Fruit fly (Drosophila melanogaster) whole organism, embryonic: ENCODE measurements around the gene CG7916.

ENCODE experiments used
- ATbp ChIP-seq: fragments of 200-800 bp; sonication (Bioruptor generic); optimal IDR thresholded peaks from 2 replicates; lab custom pipeline; 2017; ENCODE audit warnings: missing biosample characterization, mild to moderate bottlenecking, missing genetic modification characterization, missing genetic modification reagents
- BEAF-32 ChIP-seq: fragments of 200-800 bp; sonication (Bioruptor generic); optimal IDR thresholded peaks from 3 replicates; lab custom pipeline; 2017; ENCODE audit warnings: missing biosample characterization, missing genetic modification characterization, mild to moderate bottlenecking, moderate library complexity, missing genetic modification reagents
- BtbVII ChIP-seq: fragments of 200-800 bp; sonication (Bioruptor generic); optimal IDR thresholded peaks from 3 replicates; lab custom pipeline; 2017; ENCODE audit warnings: missing biosample characterization, mild to moderate bottlenecking, missing genetic modification characterization
- C15 ChIP-seq: fragments of 200-800 bp; sonication (Bioruptor generic); IDR thresholded peaks from 3 replicates; pipeline ENCODE4 v1.3.6; 2022; ENCODE audit warnings: missing biosample characterization, missing genetic modification characterization
- CG10959 ChIP-seq: fragments of 200-800 bp; sonication (Bioruptor generic); IDR thresholded peaks from 2 replicates; pipeline ENCODE4 v1.3.6; 2022; ENCODE audit warnings: missing biosample characterization, missing genetic modification characterization
- CG10979 ChIP-seq: fragments of 200-800 bp; sonication (Bioruptor generic); optimal IDR thresholded peaks from 2 replicates; lab custom pipeline; 2018; ENCODE audit warnings: missing biosample characterization, mild to moderate bottlenecking, missing genetic modification characterization, moderate library complexity
- CG11085 ChIP-seq: fragments of 200-800 bp; sonication (Bioruptor generic); IDR thresholded peaks from 2 replicates; pipeline ENCODE4 v1.3.6; 2022; ENCODE audit warnings: missing biosample characterization, missing genetic modification characterization
- CG11723 ChIP-seq: fragments of 200-800 bp; sonication (Bioruptor generic); optimal IDR thresholded peaks from 2 replicates; lab custom pipeline; 2017; ENCODE audit warnings: missing biosample characterization, mild to moderate bottlenecking, missing genetic modification characterization
- CG12071 ChIP-seq: fragments of 200-800 bp; sonication (Bioruptor generic); optimal IDR thresholded peaks from 3 replicates; lab custom pipeline; 2018; ENCODE audit warnings: missing biosample characterization, mild to moderate bottlenecking, missing genetic modification characterization
- CG1233 ChIP-seq: fragments of 200-800 bp; sonication (Bioruptor generic); optimal IDR thresholded peaks from 4 replicates; lab custom pipeline; 2018; ENCODE audit warnings: missing biosample characterization, mild to moderate bottlenecking, missing genetic modification characterization
- CG12391 ChIP-seq: fragments of 200-800 bp; sonication (Bioruptor generic); optimal IDR thresholded peaks from 3 replicates; lab custom pipeline; 2018; ENCODE audit warnings: missing biosample characterization, mild to moderate bottlenecking, missing genetic modification characterization, moderate library complexity
- CG12942 ChIP-seq: fragments of 200-800 bp; sonication (Bioruptor generic); optimal IDR thresholded peaks from 3 replicates; lab custom pipeline; 2016; ENCODE audit warnings: missing biosample characterization, missing genetic modification characterization
- CG17328 ChIP-seq: fragments of 200-800 bp; sonication (Bioruptor generic); IDR thresholded peaks from 2 replicates; pipeline ENCODE4 v1.3.6; 2022; ENCODE audit warnings: missing biosample characterization, missing genetic modification characterization
- CG17385 ChIP-seq: fragments of 200-800 bp; sonication (Bioruptor generic); optimal IDR thresholded peaks from 3 replicates; lab custom pipeline; 2018; ENCODE audit warnings: missing biosample characterization, mild to moderate bottlenecking, missing genetic modification characterization
- CG30020 ChIP-seq: fragments of 200-800 bp; optimal IDR thresholded peaks from 2 replicates; lab custom pipeline; 2019; ENCODE audit warnings: missing biosample characterization, mild to moderate bottlenecking, missing genetic modification characterization, moderate library complexity
- CG31224 ChIP-seq: fragments of 200-800 bp; sonication (Bioruptor generic); IDR thresholded peaks from 2 replicates; pipeline ENCODE4 v1.3.6; 2022; ENCODE audit warnings: missing biosample characterization, missing genetic modification characterization
- CG32767 ChIP-seq: fragments of 200-800 bp; sonication (Bioruptor generic); IDR thresholded peaks from 2 replicates; pipeline ENCODE4 v1.3.6; 2022; ENCODE audit warnings: missing biosample characterization, missing genetic modification characterization
- CG3407 ChIP-seq: fragments of 200-800 bp; sonication (Bioruptor generic); optimal IDR thresholded peaks from 2 replicates; lab custom pipeline; 2018; ENCODE audit warnings: missing biosample characterization, mild to moderate bottlenecking, missing genetic modification characterization
- CG4854 ChIP-seq: fragments of 200-800 bp; sonication (Bioruptor generic); optimal IDR thresholded peaks from 2 replicates; lab custom pipeline; 2016; ENCODE audit warnings: missing biosample characterization, missing genetic modification characterization, inconsistent platforms
- CG6654 ChIP-seq: fragments of 200-800 bp; sonication (Bioruptor generic); optimal IDR thresholded peaks from 2 replicates; lab custom pipeline; 2017; ENCODE audit warnings: missing biosample characterization, mild to moderate bottlenecking, missing genetic modification characterization
- CG8944 ChIP-seq: fragments of 200-800 bp; sonication (Bioruptor generic); optimal IDR thresholded peaks from 3 replicates; lab custom pipeline; 2016; ENCODE audit warnings: missing biosample characterization, missing genetic modification characterization
- CG9727 ChIP-seq: fragments of 200-800 bp; sonication (Bioruptor generic); optimal IDR thresholded peaks from 3 replicates; lab custom pipeline; 2017; ENCODE audit warnings: missing biosample characterization, mild to moderate bottlenecking, missing genetic modification characterization
- CkIIα-i1 ChIP-seq: fragments of 200-800 bp; sonication (Bioruptor generic); IDR thresholded peaks from 2 replicates; pipeline ENCODE4 v1.3.6; 2022; ENCODE audit warnings: missing biosample characterization, missing genetic modification characterization
- Dip3 ChIP-seq: fragments of 200-800 bp; sonication (Bioruptor generic); optimal IDR thresholded peaks from 3 replicates; lab custom pipeline; 2016; ENCODE audit warnings: missing biosample characterization, missing genetic modification characterization
- Fer2 ChIP-seq: fragments of 200-800 bp; sonication (Bioruptor generic); optimal IDR thresholded peaks from 2 replicates; lab custom pipeline; 2018; ENCODE audit warnings: missing biosample characterization, mild to moderate bottlenecking, missing genetic modification characterization, moderate library complexity
- Med ChIP-seq: fragments of 200-800 bp; sonication (Bioruptor generic); peaks from one replicate; lab custom pipeline; 2016; ENCODE audit warnings: missing biosample characterization, missing genetic modification characterization, mild to moderate bottlenecking, inconsistent platforms, moderate library complexity
- NC2β ChIP-seq: fragments of 200-800 bp; sonication (Bioruptor generic); optimal IDR thresholded peaks from 2 replicates; lab custom pipeline; 2016; ENCODE audit warnings: missing biosample characterization, missing genetic modification characterization
- Oli ChIP-seq: fragments of 200-800 bp; sonication (Bioruptor generic); optimal IDR thresholded peaks from 2 replicates; lab custom pipeline; 2018; ENCODE audit warnings: missing biosample characterization, mild to moderate bottlenecking, missing genetic modification characterization, moderate library complexity
- ac ChIP-seq: fragments of 200-800 bp; sonication (Bioruptor generic); optimal IDR thresholded peaks from 3 replicates; lab custom pipeline; 2017; ENCODE audit warnings: missing biosample characterization, mild to moderate bottlenecking, missing genetic modification characterization
- al ChIP-seq: fragments of 200-800 bp; sonication (Bioruptor generic); IDR thresholded peaks from 2 replicates; pipeline ENCODE4 v1.3.6; 2022; ENCODE audit warnings: missing biosample characterization, missing genetic modification characterization
- amos ChIP-seq: fragments of 200-800 bp; sonication (Bioruptor generic); IDR thresholded peaks from 2 replicates; pipeline ENCODE4 v1.3.6; 2022; ENCODE audit warnings: missing biosample characterization, missing genetic modification characterization; ENCODE audit not compliant: partially characterized antibody
- ase ChIP-seq: fragments of 200-800 bp; sonication (Bioruptor generic); IDR thresholded peaks from 3 replicates; pipeline ENCODE4 v1.3.6; 2022; ENCODE audit warnings: missing biosample characterization, missing genetic modification characterization
- az2 ChIP-seq: fragments of 200-800 bp; sonication (Bioruptor generic); optimal IDR thresholded peaks from 3 replicates; lab custom pipeline; 2016; ENCODE audit warnings: missing biosample characterization, missing genetic modification characterization
- bowl ChIP-seq: fragments of 200-800 bp; sonication (Bioruptor generic); IDR thresholded peaks from 2 replicates; pipeline ENCODE4 v1.3.6; 2022; ENCODE audit warnings: missing biosample characterization, missing genetic modification characterization
- bsh ChIP-seq, 2 experiments: fragments of 200-800 bp; sonication (Bioruptor generic); optimal IDR thresholded peaks; 2 replicates each; lab custom pipeline; 2017 to 2018; ENCODE audit warnings: mild to moderate bottlenecking in 2 of 2, missing biosample characterization in 2 of 2, missing genetic modification characterization in 2 of 2, moderate library complexity in 1 of 2
- caup ChIP-seq: fragments of 200-800 bp; sonication (Bioruptor generic); optimal IDR thresholded peaks from 3 replicates; lab custom pipeline; 2017; ENCODE audit warnings: missing biosample characterization, mild to moderate bottlenecking, missing genetic modification characterization, moderate library complexity; ENCODE audit not compliant: severe bottlenecking
- cg ChIP-seq: fragments of 200-800 bp; sonication (Bioruptor generic); optimal IDR thresholded peaks from 3 replicates; lab custom pipeline; 2019; ENCODE audit warnings: missing biosample characterization, mild to moderate bottlenecking, missing genetic modification characterization, moderate library complexity
- dpn ChIP-seq, 2 experiments: fragments of 200-800 bp; sonication (Bioruptor generic); optimal IDR thresholded peaks; 3 replicates each; lab custom pipeline; 2016; ENCODE audit warnings: missing biosample characterization in 2 of 2, missing genetic modification characterization in 2 of 2
- inv ChIP-seq: fragments of 200-800 bp; sonication (Bioruptor generic); IDR thresholded peaks from 2 replicates; pipeline ENCODE4 v1.3.6; 2022; ENCODE audit warnings: missing biosample characterization, missing genetic modification characterization; ENCODE audit not compliant: partially characterized antibody
- ken ChIP-seq: fragments of 200-800 bp; sonication (Bioruptor generic); IDR thresholded peaks from 3 replicates; pipeline ENCODE4 v1.3.6; 2022; ENCODE audit warnings: missing biosample characterization, missing genetic modification characterization
- kni ChIP-seq: fragments of 200-800 bp; sonication (Bioruptor generic); optimal IDR thresholded peaks from 3 replicates; lab custom pipeline; 2017; ENCODE audit warnings: mild to moderate bottlenecking, missing biosample characterization, missing genetic modification reagents, missing genetic modification characterization
- nerfin-1 ChIP-seq: fragments of 200-800 bp; sonication (Bioruptor generic); optimal IDR thresholded peaks from 3 replicates; lab custom pipeline; 2019; ENCODE audit warnings: missing biosample characterization, mild to moderate bottlenecking, missing genetic modification characterization, moderate library complexity
- pan ChIP-seq, 4 experiments: fragments of >200 bp in 3 of 4; fragments of 200-800 bp in 1 of 4; sonication (Bioruptor generic) in 1 of 4; optimal IDR thresholded peaks in 3 of 4; IDR thresholded peaks in 1 of 4; 2 replicates each; pipeline versions ENCODE4 v1.3.6 to Lab custom; 2017 to 2022; ENCODE audit warnings: missing biosample characterization in 2 of 4, missing genetic modification characterization in 2 of 4, mixed read lengths in 1 of 4
- repo ChIP-seq: fragments of 200-800 bp; sonication (Bioruptor generic); optimal IDR thresholded peaks from 2 replicates; lab custom pipeline; 2016; ENCODE audit warnings: missing biosample characterization, missing genetic modification characterization
- ro ChIP-seq: fragments of 200-800 bp; sonication (Bioruptor generic); IDR thresholded peaks from 2 replicates; pipeline ENCODE4 v1.3.6; 2022; ENCODE audit warnings: missing biosample characterization, missing genetic modification characterization
- row ChIP-seq: fragments of 200-800 bp; sonication (Bioruptor generic); IDR thresholded peaks from 3 replicates; pipeline ENCODE4 v1.3.6; 2022; ENCODE audit warnings: missing biosample characterization, missing genetic modification characterization
- sisA ChIP-seq: fragments of 200-800 bp; sonication (Bioruptor generic); IDR thresholded peaks from 2 replicates; pipeline ENCODE4 v1.3.6; 2022; ENCODE audit warnings: missing biosample characterization, missing genetic modification characterization
- slou ChIP-seq: fragments of 200-800 bp; sonication (Bioruptor generic); optimal IDR thresholded peaks from 3 replicates; lab custom pipeline; 2016; ENCODE audit warnings: missing biosample characterization, missing genetic modification characterization
- sr ChIP-seq: fragments of 200-800 bp; sonication (Bioruptor generic); IDR thresholded peaks from 3 replicates; pipeline ENCODE4 v1.3.6; 2022; ENCODE audit warnings: missing biosample characterization, missing genetic modification characterization
- zf30C ChIP-seq: fragments of 200-800 bp; sonication (Bioruptor generic); optimal IDR thresholded peaks from 3 replicates; lab custom pipeline; 2018; ENCODE audit warnings: missing biosample characterization, mild to moderate bottlenecking, missing genetic modification characterization

Gene CG7916

DNA sequence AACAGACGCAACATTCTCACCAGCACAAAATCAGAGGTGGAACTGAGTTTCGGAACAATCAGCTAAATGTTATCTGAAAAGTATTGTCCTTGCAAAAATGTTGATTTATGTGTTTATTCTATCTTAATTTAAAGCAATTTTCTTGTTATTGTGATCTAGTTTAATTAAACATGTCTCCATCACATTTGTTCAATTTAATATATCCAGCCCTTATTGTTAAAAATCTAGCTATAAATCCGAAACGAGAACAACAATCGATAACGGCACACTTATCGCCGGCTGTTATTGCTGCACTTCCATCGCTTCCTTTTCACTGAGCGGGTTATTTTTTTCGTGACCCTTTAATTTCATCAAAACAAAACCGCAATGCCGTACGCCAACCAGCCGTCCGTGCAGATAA, 13.5 kb upstream of the CG7916 start, which contains the start of the genes GatC, PolG2 and Polr2C (continued):
- TF ChIP-seq CG12071 (GFP tag; lab: Kevin White, UChicago) (no peak), Fer2 (tag; lab: Kevin White, UChicago) (no peak), Med (peak; percentile 81), C15 (GFP tag; lab: Robert Waterston, UW) (no peak), pan (optimal IDR thresholded peaks at IDR 0.05; lab: Kevin White, UChicago) (no peak), pan (GFP tag; optimal IDR thresholded peaks at IDR 0.05 in 1 of 2, IDR thresholded peaks at IDR 0.05 in 1 of 2) (no peak), az2 (no peak), zf30C (no peak), ac (GFP tag; lab: Kevin White, UChicago) (no peak), Dip3 (GFP tag; lab: Kevin White, UChicago) (peak; percentile 9), al (GFP tag; lab: Robert Waterston, UW) (peak; percentile 33; the same call in 1 of the 2 replicates), CG8944 (GFP tag; lab: Kevin White, UChicago) (peak; percentile 43), amos (peak; percentile 79; the same call in 1 of the 2 replicates), bowl (GFP tag; lab: Robert Waterston, UW) (0 out of 2 replicates have a peak, but pooled peaks have one; percentile 4), CkIIα-i1 (GFP tag; lab: Robert Waterston, UW) (no peak), NC2β (GFP tag; lab: Kevin White, UChicago) (peak; percentile 33), CG11085 (no peak), bsh (GFP tag; optimal IDR thresholded peaks at IDR 0.05; lab: Kevin White, UChicago) (peak in 1 of 2 experiments; percentile 23), ATbp (GFP tag; lab: Kevin White, UChicago) (no peak), CG12391 (tag; lab: Kevin White, UChicago) (peak; percentile 69), CG10979 (tag; lab: Kevin White, UChicago) (no peak), Oli (tag; lab: Kevin White, UChicago) (no peak), CG10959 (GFP tag; lab: Robert Waterston, UW) (no peak), ro (GFP tag; lab: Robert Waterston, UW) (no peak), ken (GFP tag; lab: Robert Waterston, UW) (peak; percentile 47; the same call in 1 of the 3 replicates), CG30020 (tag; lab: Kevin White, UChicago) (peak; percentile 55), BEAF-32 (peak; percentile 77), row (GFP tag; lab: Robert Waterston, UW) (peak; percentile 92), BtbVII (GFP tag; lab: Kevin White, UChicago) (no peak), CG32767 (GFP tag; lab: Robert Waterston, UW) (no peak), dpn (GFP tag; optimal IDR thresholded peaks at IDR 0.05; lab: Kevin White, UChicago) (peak; percentile 28 to 66), CG6654 (GFP tag; lab: Kevin White, UChicago) (no peak), ase (GFP tag; lab: Robert Waterston, UW) (no peak), repo (GFP tag; lab: Kevin White, UChicago) (no peak), inv (GFP tag; lab: Robert Waterston, UW) (peak; percentile 72), CG17385 (no peak), CG12942 (GFP tag; lab: Kevin White, UChicago) (peak; percentile 11), slou (GFP tag; lab: Kevin White, UChicago) (no peak), cg (GFP tag; lab: Kevin White, UChicago) (no peak), CG9727 (GFP tag; lab: Kevin White, UChicago) (peak; percentile 24), CG31224 (no peak), sr (no peak), nerfin-1 (tag; lab: Kevin White, UChicago) (no peak), CG4854 (peak; percentile 2), caup (GFP tag; lab: Kevin White, UChicago) (no peak), kni (GFP tag; lab: Kevin White, UChicago) (no peak), CG11723 (GFP tag; lab: Kevin White, UChicago) (no peak), sisA (GFP tag; lab: Robert Waterston, UW) (no peak), CG17328 (GFP tag; lab: Robert Waterston, UW) (no peak), CG1233 (GFP tag; lab: Kevin White, UChicago) (no peak), CG3407 (GFP tag; lab: Kevin White, UChicago) (no peak)
